Fruit fly (Drosophila melanogaster) whole organism, embryonic: Measurements from ENCODE around the gene drongo.

Source experiments
- B-H1 ChIP-seq: fragments of 200-800 bp; sonication (Bioruptor generic); IDR thresholded peaks from 3 replicates; pipeline ENCODE4 v1.3.6; 2022; ENCODE audit warnings: missing biosample characterization, missing genetic modification characterization
- Bgb ChIP-seq: fragments of 200-800 bp; sonication (Bioruptor generic); IDR thresholded peaks from 2 replicates; pipeline ENCODE4 v1.3.6; 2022; ENCODE audit warnings: missing biosample characterization, missing genetic modification characterization; ENCODE audit not compliant: partially characterized antibody
- CG10462 ChIP-seq: fragments of 200-800 bp; sonication (Bioruptor generic); optimal IDR thresholded peaks from 2 replicates; lab custom pipeline; 2016; ENCODE audit warnings: missing biosample characterization, missing genetic modification characterization
- CG10543 ChIP-seq: fragments of 200-800 bp; sonication (Bioruptor generic); optimal IDR thresholded peaks from 3 replicates; lab custom pipeline; 2017; ENCODE audit warnings: missing biosample characterization, mild to moderate bottlenecking, missing genetic modification characterization, moderate library complexity
- CG10979 ChIP-seq: fragments of 200-800 bp; sonication (Bioruptor generic); optimal IDR thresholded peaks from 2 replicates; lab custom pipeline; 2018; ENCODE audit warnings: missing biosample characterization, mild to moderate bottlenecking, missing genetic modification characterization, moderate library complexity
- CG12659 ChIP-seq: fragments of 200-800 bp; sonication (Bioruptor generic); optimal IDR thresholded peaks from 3 replicates; lab custom pipeline; 2017; ENCODE audit warnings: mild to moderate bottlenecking, missing biosample characterization, missing genetic modification reagents, missing genetic modification characterization
- CG14050 ChIP-seq: fragments of 200-800 bp; sonication (Bioruptor generic); IDR thresholded peaks from 3 replicates; pipeline ENCODE4 v1.3.6; 2022; ENCODE audit warnings: missing biosample characterization, missing genetic modification characterization
- CG15514 ChIP-seq: fragments of 200-800 bp; sonication (Bioruptor generic); optimal IDR thresholded peaks from 3 replicates; lab custom pipeline; 2017; ENCODE audit warnings: missing biosample characterization, missing genetic modification characterization, mild to moderate bottlenecking, moderate library complexity, missing genetic modification reagents
- CG15696 ChIP-seq: fragments of 200-800 bp; sonication (Bioruptor generic); optimal IDR thresholded peaks from 2 replicates; lab custom pipeline; 2019; ENCODE audit warnings: missing biosample characterization, mild to moderate bottlenecking, missing genetic modification characterization, moderate library complexity
- CG6272 ChIP-seq: fragments of 200-800 bp; sonication (Bioruptor generic); IDR thresholded peaks from 2 replicates; pipeline ENCODE4 v1.3.6; 2022; ENCODE audit warnings: missing biosample characterization, missing genetic modification characterization
- CG6765 ChIP-seq: fragments of 200-800 bp; sonication (Bioruptor generic); optimal IDR thresholded peaks from 3 replicates; lab custom pipeline; 2017; ENCODE audit warnings: missing biosample characterization, mild to moderate bottlenecking, missing genetic modification characterization
- CG7357 ChIP-seq: fragments of 200-800 bp; sonication (Bioruptor generic); IDR thresholded peaks from 3 replicates; pipeline ENCODE4 v1.3.6; 2022; ENCODE audit warnings: missing biosample characterization, missing genetic modification characterization
- CG7786 ChIP-seq: fragments of 200-800 bp; sonication (Bioruptor generic); optimal IDR thresholded peaks from 2 replicates; lab custom pipeline; 2016; ENCODE audit warnings: missing biosample characterization, missing genetic modification characterization
- CG7928 ChIP-seq: fragments of 200-800 bp; sonication (Bioruptor generic); optimal IDR thresholded peaks from 2 replicates; lab custom pipeline; 2017; ENCODE audit warnings: missing biosample characterization, mild to moderate bottlenecking, missing genetic modification characterization
- CG7963 ChIP-seq: fragments of 200-800 bp; sonication (Bioruptor generic); IDR thresholded peaks from 3 replicates; pipeline ENCODE4 v1.3.6; 2022; ENCODE audit warnings: missing biosample characterization, missing genetic modification characterization; ENCODE audit not compliant: partially characterized antibody
- CG8944 ChIP-seq: fragments of 200-800 bp; sonication (Bioruptor generic); optimal IDR thresholded peaks from 3 replicates; lab custom pipeline; 2016; ENCODE audit warnings: missing biosample characterization, missing genetic modification characterization
- Chrac-16 ChIP-seq: fragments of 200-800 bp; sonication (Bioruptor generic); optimal IDR thresholded peaks from 3 replicates; lab custom pipeline; 2016; ENCODE audit warnings: missing biosample characterization, missing genetic modification characterization
- D19A ChIP-seq: fragments of 200-800 bp; optimal IDR thresholded peaks from 3 replicates; lab custom pipeline; 2019; ENCODE audit warnings: missing biosample characterization, mild to moderate bottlenecking, missing genetic modification characterization, moderate library complexity
- Dip2 ChIP-seq: fragments of 200-800 bp; sonication (Bioruptor generic); IDR thresholded peaks from 2 replicates; pipeline ENCODE4 v1.3.6; 2022; ENCODE audit warnings: missing biosample characterization, missing genetic modification characterization
- Doc2 ChIP-seq: fragments of 200-800 bp; sonication (Bioruptor generic); IDR thresholded peaks from 2 replicates; pipeline ENCODE4 v1.3.6; 2022; ENCODE audit warnings: missing biosample characterization, missing genetic modification characterization
- Fer3 ChIP-seq: fragments of 200-800 bp; sonication (Bioruptor generic); optimal IDR thresholded peaks from 2 replicates; lab custom pipeline; 2018; ENCODE audit warnings: missing biosample characterization, mild to moderate bottlenecking, missing genetic modification characterization, moderate library complexity
- HLH4C ChIP-seq: fragments of 200-800 bp; sonication (Bioruptor generic); IDR thresholded peaks from 3 replicates; pipeline ENCODE4 v1.3.6; 2022; ENCODE audit warnings: missing biosample characterization, missing genetic modification characterization; ENCODE audit not compliant: partially characterized antibody
- HmgZ ChIP-seq: fragments of 200-800 bp; sonication (Bioruptor generic); optimal IDR thresholded peaks from 2 replicates; lab custom pipeline; 2018; ENCODE audit warnings: missing biosample characterization, mild to moderate bottlenecking, missing genetic modification characterization
- Mad ChIP-seq: fragments of 200-800 bp; sonication (Bioruptor generic); optimal IDR thresholded peaks from 2 replicates; lab custom pipeline; 2016; ENCODE audit warnings: missing biosample characterization, missing genetic modification characterization
- Max ChIP-seq: fragments of 200-800 bp; sonication (Bioruptor generic); optimal IDR thresholded peaks from 2 replicates; lab custom pipeline; 2016; ENCODE audit warnings: missing biosample characterization, mild to moderate bottlenecking, missing genetic modification characterization
- NC2α ChIP-seq: fragments of 200-800 bp; sonication (Bioruptor generic); optimal IDR thresholded peaks from 2 replicates; lab custom pipeline; 2016; ENCODE audit warnings: missing biosample characterization, missing genetic modification characterization
- NFAT ChIP-seq: fragments of 200-800 bp; sonication (Bioruptor generic); IDR thresholded peaks from 2 replicates; pipeline ENCODE4 v1.3.6; 2022; ENCODE audit warnings: missing biosample characterization, missing genetic modification characterization
- Nf-YA ChIP-seq: fragments of 200-800 bp; sonication (Bioruptor generic); IDR thresholded peaks from 2 replicates; pipeline ENCODE4 v1.3.6; 2022; ENCODE audit warnings: missing biosample characterization, missing genetic modification characterization
- Nf-YC ChIP-seq: fragments of 200-800 bp; optimal IDR thresholded peaks from 3 replicates; lab custom pipeline; 2019; ENCODE audit warnings: missing biosample characterization, mild to moderate bottlenecking, missing genetic modification characterization, moderate library complexity
- Pdp1 ChIP-seq, 2 experiments: fragments of 200-800 bp; sonication (Bioruptor generic); optimal IDR thresholded peaks; 3 replicates each; lab custom pipeline; 2016; ENCODE audit warnings: missing biosample characterization in 2 of 2, missing genetic modification characterization in 2 of 2, mild to moderate bottlenecking in 1 of 2, moderate library complexity in 1 of 2
- Ssrp ChIP-seq: fragments of 200-800 bp; sonication (Bioruptor generic); optimal IDR thresholded peaks from 2 replicates; lab custom pipeline; 2018; ENCODE audit warnings: missing biosample characterization, mild to moderate bottlenecking, missing genetic modification characterization, moderate library complexity
- Taf1 ChIP-seq: fragments of 200-800 bp; sonication (Bioruptor generic); IDR thresholded peaks from 2 replicates; pipeline ENCODE4 v1.3.6; 2022; ENCODE audit warnings: missing biosample characterization, missing genetic modification characterization
- Trl ChIP-seq, 3 experiments: fragments of >200 bp in 2 of 3; fragments of 200-800 bp in 1 of 3; sonication (Bioruptor generic) in 1 of 3; optimal IDR thresholded peaks; 2 replicates in 1 of 3; 3 replicates in 2 of 3; lab custom pipeline; 2016 to 2017; ENCODE audit warnings: missing biosample characterization in 1 of 3, missing genetic modification characterization in 1 of 3
- chinmo ChIP-seq: fragments of 200-800 bp; sonication (Bioruptor generic); IDR thresholded peaks from 4 replicates; pipeline ENCODE4 v1.3.6; 2022; ENCODE audit warnings: missing biosample characterization, missing genetic modification characterization; ENCODE audit not compliant: partially characterized antibody
- crc ChIP-seq: fragments of 200-800 bp; sonication (Bioruptor generic); optimal IDR thresholded peaks from 2 replicates; lab custom pipeline; 2016; ENCODE audit warnings: missing biosample characterization, missing genetic modification characterization
- dmrt11E ChIP-seq: fragments of 200-800 bp; sonication (Bioruptor generic); optimal IDR thresholded peaks from 3 replicates; lab custom pipeline; 2018; ENCODE audit warnings: missing biosample characterization, mild to moderate bottlenecking, missing genetic modification characterization, moderate library complexity
- dmrt99B ChIP-seq: fragments of 200-800 bp; sonication (Bioruptor generic); optimal IDR thresholded peaks from 2 replicates; lab custom pipeline; 2018; ENCODE audit warnings: missing biosample characterization, mild to moderate bottlenecking, missing genetic modification characterization, moderate library complexity
- dpn ChIP-seq, 2 experiments: fragments of 200-800 bp; sonication (Bioruptor generic); optimal IDR thresholded peaks; 3 replicates each; lab custom pipeline; 2016; ENCODE audit warnings: missing biosample characterization in 2 of 2, missing genetic modification characterization in 2 of 2
- ewg ChIP-seq: fragments of 200-800 bp; sonication (Bioruptor generic); optimal IDR thresholded peaks from 3 replicates; lab custom pipeline; 2017; ENCODE audit warnings: mild to moderate bottlenecking, missing biosample characterization, missing genetic modification reagents, missing genetic modification characterization
- fd96Cb ChIP-seq: fragments of 200-800 bp; sonication (Bioruptor generic); optimal IDR thresholded peaks from 2 replicates; lab custom pipeline; 2018; ENCODE audit warnings: missing biosample characterization, mild to moderate bottlenecking, missing genetic modification characterization, moderate library complexity
- gfzf ChIP-seq: fragments of 200-800 bp; sonication (Bioruptor generic); optimal IDR thresholded peaks from 2 replicates; lab custom pipeline; 2016; ENCODE audit warnings: missing biosample characterization, mild to moderate bottlenecking, missing genetic modification characterization, moderate library complexity
- ind ChIP-seq: fragments of 200-800 bp; sonication (Bioruptor generic); optimal IDR thresholded peaks from 3 replicates; lab custom pipeline; 2016; ENCODE audit warnings: missing biosample characterization, missing genetic modification characterization
- lilli ChIP-seq: fragments of 200-800 bp; sonication (Bioruptor generic); optimal IDR thresholded peaks from 3 replicates; lab custom pipeline; 2016; ENCODE audit warnings: missing biosample characterization, missing genetic modification characterization
- maf-S ChIP-seq: fragments of 200-800 bp; sonication (Bioruptor generic); optimal IDR thresholded peaks from 2 replicates; lab custom pipeline; 2016; ENCODE audit warnings: missing biosample characterization, missing genetic modification characterization
- mirr ChIP-seq: fragments of 200-800 bp; sonication (Bioruptor generic); optimal IDR thresholded peaks from 3 replicates; lab custom pipeline; 2018; ENCODE audit warnings: missing biosample characterization, mild to moderate bottlenecking, missing genetic modification characterization
- nerfin-1 ChIP-seq: fragments of 200-800 bp; sonication (Bioruptor generic); optimal IDR thresholded peaks from 3 replicates; lab custom pipeline; 2019; ENCODE audit warnings: missing biosample characterization, mild to moderate bottlenecking, missing genetic modification characterization, moderate library complexity
- pho ChIP-seq: fragments of 200-800 bp; sonication (Bioruptor generic); optimal IDR thresholded peaks from 2 replicates; lab custom pipeline; 2016; ENCODE audit warnings: missing biosample characterization, missing genetic modification characterization
- rib ChIP-seq: fragments of 200-800 bp; sonication (Bioruptor generic); IDR thresholded peaks from 2 replicates; pipeline ENCODE4 v1.3.6; 2022; ENCODE audit warnings: missing biosample characterization, missing genetic modification characterization
- z ChIP-seq: fragments of 200-800 bp; sonication (Bioruptor generic); IDR thresholded peaks from 3 replicates; pipeline ENCODE4 v1.3.6; 2022; ENCODE audit warnings: missing biosample characterization, missing genetic modification characterization
- zen ChIP-seq: fragments of 200-800 bp; sonication (Bioruptor generic); optimal IDR thresholded peaks from 3 replicates; lab custom pipeline; 2018; ENCODE audit warnings: missing biosample characterization, mild to moderate bottlenecking, missing genetic modification characterization, moderate library complexity

drongo gene

dm6 chr2L:815785-816389 is 35.0 kb downstream of the drongo start, which contains the start of the genes Saf6 and Pex12 (continued):
- TF ChIP-seq Trl (optimal IDR thresholded peaks at IDR 0.05; lab: Kevin White, UChicago), result no peak
- no peak for TF ChIP-seq Trl (GFP tag; optimal IDR thresholded peaks at IDR 0.05; lab: Kevin White, UChicago)
- no peak for TF ChIP-seq CG7928
- TF ChIP-seq Chrac-16 (GFP tag; lab: Kevin White, UChicago), result no peak
- peak; percentile 80 for TF ChIP-seq HLH4C
- TF ChIP-seq CG8944, result no peak
- peak; percentile 37 for TF ChIP-seq HmgZ
- TF ChIP-seq NC2α (GFP tag; lab: Kevin White, UChicago), result no peak
- no peak for TF ChIP-seq gfzf (GFP tag; lab: Kevin White, UChicago)
- TF ChIP-seq D19A (tag; lab: Kevin White, UChicago), result no peak
- TF ChIP-seq Ssrp, result no peak
- TF ChIP-seq ind (GFP tag; lab: Kevin White, UChicago), result no peak
- peak; percentile 22 for TF ChIP-seq mirr
- TF ChIP-seq Pdp1 (GFP tag; optimal IDR thresholded peaks at IDR 0.05; lab: Kevin White, UChicago), result peak in 1 of 2 experiments; percentile 21
- no peak for TF ChIP-seq zen (tag; lab: Kevin White, UChicago)
- no peak for TF ChIP-seq CG10543 (GFP tag; lab: Kevin White, UChicago)
- TF ChIP-seq CG6765 (GFP tag; lab: Kevin White, UChicago), result no peak
- TF ChIP-seq CG10979 (tag; lab: Kevin White, UChicago), result peak; percentile 26
- TF ChIP-seq z (GFP tag; lab: Robert Waterston, UW), result no peak
- no peak for TF ChIP-seq dpn (GFP tag; optimal IDR thresholded peaks at IDR 0.05; lab: Kevin White, UChicago)
- TF ChIP-seq CG14050 (GFP tag; lab: Robert Waterston, UW), result no peak
- TF ChIP-seq nerfin-1 (tag; lab: Kevin White, UChicago), result no peak
- TF ChIP-seq CG7357, result no peak
- no peak for TF ChIP-seq NFAT (GFP tag; lab: Robert Waterston, UW)
- peak; percentile 3 for TF ChIP-seq CG15514 (GFP tag; lab: Kevin White, UChicago)
- no peak for TF ChIP-seq Nf-YC (tag; lab: Kevin White, UChicago)
- no peak for TF ChIP-seq B-H1 (GFP tag; lab: Robert Waterston, UW)
- no peak for TF ChIP-seq CG6272 (GFP tag; lab: Robert Waterston, UW)
- no peak for TF ChIP-seq ewg (GFP tag; lab: Kevin White, UChicago)
- peak; percentile 86 for TF ChIP-seq Bgb (GFP tag; lab: Robert Waterston, UW)
- TF ChIP-seq Max (GFP tag; lab: Kevin White, UChicago), result no peak
- no peak for TF ChIP-seq CG15696 (tag; lab: Kevin White, UChicago)
- no peak for TF ChIP-seq Nf-YA
- peak; percentile 12 for TF ChIP-seq CG12659 (GFP tag; lab: Kevin White, UChicago)
- no peak for TF ChIP-seq pho (GFP tag; lab: Kevin White, UChicago)
- TF ChIP-seq fd96Cb (tag; lab: Kevin White, UChicago), result no peak
- TF ChIP-seq CG10462 (GFP tag; lab: Kevin White, UChicago), result no peak
- TF ChIP-seq maf-S (GFP tag; lab: Kevin White, UChicago), result no peak
- TF ChIP-seq CG7963 (GFP tag; lab: Robert Waterston, UW), result peak; percentile 83
- TF ChIP-seq dmrt11E, result no peak
- TF ChIP-seq Dip2 (GFP tag; lab: Robert Waterston, UW), result no peak
- no peak for TF ChIP-seq dmrt99B (tag; lab: Kevin White, UChicago)
- TF ChIP-seq CG7786 (GFP tag; lab: Kevin White, UChicago), result no peak
- TF ChIP-seq Taf1 (GFP tag; lab: Robert Waterston, UW), result no peak
- TF ChIP-seq Doc2 (GFP tag; lab: Robert Waterston, UW), result no peak
- no peak for TF ChIP-seq Fer3 (tag; lab: Kevin White, UChicago)
- TF ChIP-seq Mad, result no peak
- no peak for TF ChIP-seq lilli (GFP tag; lab: Kevin White, UChicago)
- TF ChIP-seq crc (GFP tag; lab: Kevin White, UChicago), result no peak
- TF ChIP-seq chinmo (GFP tag; lab: Robert Waterston, UW), result peak; percentile 89
- TF ChIP-seq rib (GFP tag; lab: Robert Waterston, UW), result no peak
